Fruit fly (Drosophila melanogaster): Measurements from ENCODE around the gene CG15317.

CG15317 gene

dm6 chrX:9578696-9579509, 22.6 kb upstream of the CG15317 start (continued):
- TF ChIP-seq tll (GFP tag; optimal IDR thresholded peaks at IDR 0.05), result peak in 1 of 2 experiments; percentile 65
- peak; percentile 95 for TF ChIP-seq salm (tag; optimal IDR thresholded peaks at IDR 0.05)
- peak; percentile 91 for TF ChIP-seq Fer2 (tag; optimal IDR thresholded peaks at IDR 0.05)
- no peak for TF ChIP-seq Lpt (GFP tag; optimal IDR thresholded peaks at IDR 0.05)
- no peak for TF ChIP-seq hb (GFP tag; IDR thresholded peaks at IDR 0.05; ENCODE audit: partially characterized antibody)
- peak; percentile 98 for TF ChIP-seq CG10979 (tag; optimal IDR thresholded peaks at IDR 0.05)
- peak; percentile 98 for TF ChIP-seq Antp (GFP tag; optimal IDR thresholded peaks at IDR 0.05)
- TF ChIP-seq CG4730 (GFP tag; IDR thresholded peaks at IDR 0.05), result peak; percentile 98
- TF ChIP-seq CG11504 (tag; optimal IDR thresholded peaks at IDR 0.05), result peak; percentile 96
- TF ChIP-seq cas (GFP tag; IDR thresholded peaks at IDR 0.05), result peak; percentile 95
- no peak for TF ChIP-seq bbx (GFP tag; IDR thresholded peaks at IDR 0.05; ENCODE audit: partially characterized antibody)
- TF ChIP-seq Neu2 (GFP tag; optimal IDR thresholded peaks at IDR 0.05; ENCODE audit: borderline replicate concordance), result peak; percentile 94
- peak; percentile 33 for TF ChIP-seq gfzf (GFP tag; optimal IDR thresholded peaks at IDR 0.05)
- peak; percentile 97 for TF ChIP-seq fd64A (GFP tag; optimal IDR thresholded peaks at IDR 0.05)
- no peak for TF ChIP-seq knrl (GFP tag; IDR thresholded peaks at IDR 0.05; ENCODE audit: partially characterized antibody)
- TF ChIP-seq ac (GFP tag; optimal IDR thresholded peaks at IDR 0.05), result peak; percentile 93
- peak; percentile 95 for TF ChIP-seq CG31441 (GFP tag; IDR thresholded peaks at IDR 0.05)
- TF ChIP-seq ap (GFP tag; IDR thresholded peaks at IDR 0.05), result peak; percentile 98
- peak; percentile 25 for TF ChIP-seq HLHmδ (GFP tag; optimal IDR thresholded peaks at IDR 0.05)
- peak; percentile 97 for TF ChIP-seq CG12219 (GFP tag; optimal IDR thresholded peaks at IDR 0.05)
- TF ChIP-seq CG15696 (tag; optimal IDR thresholded peaks at IDR 0.05), result peak; percentile 96
- peak; percentile 93 for TF ChIP-seq Ets97D (GFP tag; optimal IDR thresholded peaks at IDR 0.05)
- TF ChIP-seq CG4360 (GFP tag; IDR thresholded peaks at IDR 0.05), result peak; percentile 74
- TF ChIP-seq CG3281 (GFP tag; optimal IDR thresholded peaks at IDR 0.05), result peak; percentile 94
- peak; percentile 95 for TF ChIP-seq CG12744 (GFP tag; optimal IDR thresholded peaks at IDR 0.05)
- TF ChIP-seq pita (GFP tag; optimal IDR thresholded peaks at IDR 0.05), result no peak
- peak; percentile 95 for TF ChIP-seq sr (GFP tag; IDR thresholded peaks at IDR 0.05)
- peak; percentile 98 for TF ChIP-seq Bteb2 (GFP tag; optimal IDR thresholded peaks at IDR 0.05)
- TF ChIP-seq Oli (tag; optimal IDR thresholded peaks at IDR 0.05), result peak; percentile 98
- peak; percentile 96 for TF ChIP-seq crol (GFP tag; IDR thresholded peaks at IDR 0.05)
- peak; percentile 97 for TF ChIP-seq CG1647 (GFP tag; optimal IDR thresholded peaks at IDR 0.05)
- peak; percentile 97 for TF ChIP-seq CG7372 (GFP tag; IDR thresholded peaks at IDR 0.05)
- peak; percentile 94 for TF ChIP-seq CG17186 (GFP tag; optimal IDR thresholded peaks at IDR 0.05)
- peak; percentile 97 for TF ChIP-seq CG11723 (GFP tag; optimal IDR thresholded peaks at IDR 0.05)
- TF ChIP-seq CG1602 (GFP tag; optimal IDR thresholded peaks at IDR 0.05), result peak; percentile 99
- TF ChIP-seq maf-S (GFP tag; optimal IDR thresholded peaks at IDR 0.05), result peak; percentile 98
- TF ChIP-seq CG18011 (GFP tag; optimal IDR thresholded peaks at IDR 0.05), result peak; percentile 89
- TF ChIP-seq CG9876 (GFP tag; optimal IDR thresholded peaks at IDR 0.05), result peak; percentile 97
- TF ChIP-seq ro (GFP tag; IDR thresholded peaks at IDR 0.05), result peak; percentile 98
- peak; percentile 98 for TF ChIP-seq Mad (GFP tag; optimal IDR thresholded peaks at IDR 0.05)
- TF ChIP-seq dpn (GFP tag; optimal IDR thresholded peaks at IDR 0.05), result peak; percentile 99
- TF ChIP-seq CG4424 (GFP tag; optimal IDR thresholded peaks at IDR 0.05), result peak; percentile 98
- peak; percentile 98 for TF ChIP-seq Mrtf (GFP tag; IDR thresholded peaks at IDR 0.05)
- peak; percentile 95 for TF ChIP-seq ERR (GFP tag; optimal IDR thresholded peaks at IDR 0.05)
- peak; percentile 96 for TF ChIP-seq CG4707 (GFP tag; optimal IDR thresholded peaks at IDR 0.05)
- TF ChIP-seq klu (GFP tag; IDR thresholded peaks at IDR 0.05), result peak; percentile 96
- TF ChIP-seq CG8359 (GFP tag; optimal IDR thresholded peaks at IDR 0.05; ENCODE audit: borderline replicate concordance), result peak; percentile 91
- TF ChIP-seq mam (GFP tag; optimal IDR thresholded peaks at IDR 0.05), result peak; percentile 99
- peak; percentile 83 for TF ChIP-seq E2f2 (GFP tag; IDR thresholded peaks at IDR 0.05)

Data from whole organism, embryonic.